Fruit fly (Drosophila melanogaster) whole organism, prepupa: ENCODE results near the gene arx.

Source experiments
- Blimp-1 ChIP-seq: fragments of 200-800 bp; sonication (Bioruptor generic); optimal IDR thresholded peaks from 3 replicates; lab custom pipeline; 2017; ENCODE audit warnings: missing biosample characterization, missing genetic modification characterization, mild to moderate bottlenecking, moderate library complexity, missing genetic modification reagents
- CG10631 ChIP-seq: fragments of 200-800 bp; sonication (Bioruptor generic); optimal IDR thresholded peaks from 2 replicates; lab custom pipeline; 2016; ENCODE audit warnings: missing biosample characterization, missing genetic modification characterization
- CG10669 ChIP-seq: fragments of 200-800 bp; sonication (Bioruptor generic); optimal IDR thresholded peaks from 3 replicates; lab custom pipeline; 2018; ENCODE audit warnings: missing biosample characterization, mild to moderate bottlenecking, missing genetic modification characterization, moderate library complexity
- CG11294 ChIP-seq: fragments of 200-800 bp; sonication (Bioruptor generic); IDR thresholded peaks from 2 replicates; pipeline ENCODE4 v1.3.6; 2022; ENCODE audit warnings: missing biosample characterization, missing genetic modification characterization
- CG11762 ChIP-seq: fragments of 200-800 bp; sonication (Bioruptor generic); optimal IDR thresholded peaks from 3 replicates; lab custom pipeline; 2016; ENCODE audit warnings: missing biosample characterization, missing genetic modification characterization; ENCODE audit not compliant: insufficient read depth
- CG11902 ChIP-seq: fragments of 200-800 bp; sonication (Bioruptor generic); optimal IDR thresholded peaks from 3 replicates; lab custom pipeline; 2016; ENCODE audit warnings: missing biosample characterization, missing genetic modification characterization
- CG15336 ChIP-seq: fragments of 200-800 bp; sonication (Bioruptor generic); IDR thresholded peaks from 2 replicates; pipeline ENCODE4 v1.3.6; 2022; ENCODE audit warnings: missing biosample characterization, missing genetic modification characterization
- CG1621 ChIP-seq: fragments of 200-800 bp; sonication (Bioruptor generic); optimal IDR thresholded peaks from 3 replicates; lab custom pipeline; 2018; ENCODE audit warnings: missing biosample characterization, mild to moderate bottlenecking, missing genetic modification characterization
- CG16779 ChIP-seq: fragments of 200-800 bp; sonication (Bioruptor generic); optimal IDR thresholded peaks from 3 replicates; lab custom pipeline; 2017; ENCODE audit warnings: missing biosample characterization, mild to moderate bottlenecking, missing genetic modification characterization
- CG3032 ChIP-seq: fragments of 200-800 bp; optimal IDR thresholded peaks from 2 replicates; lab custom pipeline; 2019; ENCODE audit warnings: missing biosample characterization, mild to moderate bottlenecking, missing genetic modification characterization, moderate library complexity
- CG32006 ChIP-seq: fragments of 200-800 bp; sonication (Bioruptor generic); optimal IDR thresholded peaks from 3 replicates; lab custom pipeline; 2017; ENCODE audit warnings: missing biosample characterization, mild to moderate bottlenecking, missing genetic modification characterization
- CG3919 ChIP-seq: fragments of 200-800 bp; sonication (Bioruptor generic); optimal IDR thresholded peaks from 3 replicates; lab custom pipeline; 2016; ENCODE audit warnings: missing biosample characterization, missing genetic modification characterization
- CG6163 ChIP-seq: fragments of 200-800 bp; sonication (Bioruptor generic); IDR thresholded peaks from 3 replicates; pipeline ENCODE4 v1.3.6; 2022; ENCODE audit warnings: missing biosample characterization, missing genetic modification characterization
- CG6792 ChIP-seq: fragments of 200-800 bp; sonication (Bioruptor generic); optimal IDR thresholded peaks from 3 replicates; lab custom pipeline; 2016; ENCODE audit warnings: missing biosample characterization, missing genetic modification characterization
- CG6854 ChIP-seq: fragments of 200-800 bp; sonication (Bioruptor generic); optimal IDR thresholded peaks from 2 replicates; lab custom pipeline; 2017; ENCODE audit warnings: missing biosample characterization, mild to moderate bottlenecking, missing genetic modification characterization
- CG7368 ChIP-seq: fragments of 200-800 bp; sonication (Bioruptor generic); optimal IDR thresholded peaks from 3 replicates; lab custom pipeline; 2016; ENCODE audit warnings: missing biosample characterization, missing genetic modification characterization
- CG8319 ChIP-seq: fragments of 200-800 bp; sonication (Bioruptor generic); optimal IDR thresholded peaks from 3 replicates; lab custom pipeline; 2016; ENCODE audit warnings: missing biosample characterization, missing genetic modification characterization
- CG9139 ChIP-seq: fragments of 200-800 bp; sonication (Bioruptor generic); optimal IDR thresholded peaks from 3 replicates; lab custom pipeline; 2017; ENCODE audit warnings: missing biosample characterization, mild to moderate bottlenecking, missing genetic modification characterization
- Eip75B ChIP-seq: fragments of 200-800 bp; sonication (Bioruptor generic); optimal IDR thresholded peaks from 3 replicates; lab custom pipeline; 2016; ENCODE audit warnings: missing biosample characterization, missing genetic modification characterization
- Eip93F ChIP-seq: fragments of 200-800 bp; sonication (Bioruptor generic); optimal IDR thresholded peaks from 2 replicates; lab custom pipeline; 2016; ENCODE audit warnings: missing biosample characterization, mild to moderate bottlenecking, missing genetic modification characterization
- OdsH ChIP-seq: fragments of 200-800 bp; sonication (Bioruptor generic); optimal IDR thresholded peaks from 3 replicates; lab custom pipeline; 2016; ENCODE audit warnings: missing biosample characterization, missing genetic modification characterization
- Smox ChIP-seq: fragments of 200-800 bp; sonication (Bioruptor generic); optimal IDR thresholded peaks from 3 replicates; lab custom pipeline; 2016; ENCODE audit warnings: missing biosample characterization, missing genetic modification characterization
- Sox102F ChIP-seq: fragments of 200-800 bp; sonication (Bioruptor generic); optimal IDR thresholded peaks from 2 replicates; lab custom pipeline; 2016; ENCODE audit warnings: missing biosample characterization, mild to moderate bottlenecking, missing genetic modification characterization
- Sox14 ChIP-seq: fragments of 200-800 bp; sonication (Bioruptor generic); optimal IDR thresholded peaks from 3 replicates; lab custom pipeline; 2016; ENCODE audit warnings: missing biosample characterization, missing genetic modification characterization
- achi ChIP-seq: fragments of 200-800 bp; sonication (Bioruptor generic); optimal IDR thresholded peaks from 3 replicates; lab custom pipeline; 2016; ENCODE audit warnings: missing biosample characterization, missing genetic modification characterization
- acj6 ChIP-seq: fragments of 200-800 bp; sonication (Bioruptor generic); optimal IDR thresholded peaks from 3 replicates; lab custom pipeline; 2016; ENCODE audit warnings: missing biosample characterization, missing genetic modification characterization
- cyc ChIP-seq: fragments of 200-800 bp; sonication (Bioruptor generic); optimal IDR thresholded peaks from 3 replicates; lab custom pipeline; 2016; ENCODE audit warnings: missing biosample characterization, missing genetic modification characterization
- dac ChIP-seq: fragments of 200-800 bp; sonication (Bioruptor generic); optimal IDR thresholded peaks from 2 replicates; lab custom pipeline; 2017; ENCODE audit warnings: missing biosample characterization, mild to moderate bottlenecking, missing genetic modification characterization
- eg ChIP-seq: fragments of 200-800 bp; sonication (Bioruptor generic); IDR thresholded peaks from 3 replicates; pipeline ENCODE4 v1.3.6; 2022; ENCODE audit warnings: missing biosample characterization, missing genetic modification characterization
- esn ChIP-seq: fragments of 200-800 bp; sonication (Bioruptor generic); optimal IDR thresholded peaks from 2 replicates; lab custom pipeline; 2016; ENCODE audit warnings: missing biosample characterization, mild to moderate bottlenecking, missing genetic modification characterization, moderate library complexity
- fd59A ChIP-seq: fragments of 200-800 bp; sonication (Bioruptor generic); optimal IDR thresholded peaks from 2 replicates; lab custom pipeline; 2017; ENCODE audit warnings: missing biosample characterization, mild to moderate bottlenecking, missing genetic modification characterization, missing genetic modification reagents
- fkh ChIP-seq: fragments of 200-800 bp; sonication (Bioruptor generic); optimal IDR thresholded peaks from 3 replicates; lab custom pipeline; 2017; ENCODE audit warnings: missing biosample characterization, mild to moderate bottlenecking, missing genetic modification characterization, moderate library complexity
- lz ChIP-seq: fragments of 200-800 bp; sonication (Bioruptor generic); optimal IDR thresholded peaks from 3 replicates; lab custom pipeline; 2016; ENCODE audit warnings: missing biosample characterization, missing genetic modification characterization
- net ChIP-seq: fragments of 200-800 bp; sonication (Bioruptor generic); optimal IDR thresholded peaks from 3 replicates; lab custom pipeline; 2016; ENCODE audit warnings: missing biosample characterization, missing genetic modification characterization
- salr ChIP-seq, 2 experiments: fragments of 200-800 bp; sonication (Bioruptor generic); optimal IDR thresholded peaks; 3 replicates each; lab custom pipeline; 2016 to 2018; ENCODE audit warnings: missing biosample characterization in 2 of 2, missing genetic modification characterization in 2 of 2, mild to moderate bottlenecking in 1 of 2
- spab ChIP-seq: fragments of 200-800 bp; sonication (Bioruptor generic); optimal IDR thresholded peaks from 2 replicates; lab custom pipeline; 2017; ENCODE audit warnings: missing biosample characterization, mild to moderate bottlenecking, missing genetic modification characterization, missing genetic modification reagents
- ss ChIP-seq, 2 experiments: fragments of 200-800 bp; sonication (Bioruptor generic); optimal IDR thresholded peaks; 2 replicates in 1 of 2; 3 replicates in 1 of 2; lab custom pipeline; 2017 to 2018; ENCODE audit warnings: mild to moderate bottlenecking in 2 of 2, missing biosample characterization in 2 of 2, missing genetic modification characterization in 2 of 2, moderate library complexity in 1 of 2
- svp ChIP-seq: fragments of 200-800 bp; sonication (Bioruptor generic); peaks from one replicate; lab custom pipeline; 2016; ENCODE audit warnings: missing biosample characterization, missing genetic modification characterization
- vri ChIP-seq: fragments of 200-800 bp; sonication (Bioruptor generic); optimal IDR thresholded peaks from 3 replicates; lab custom pipeline; 2016; ENCODE audit warnings: missing biosample characterization, mild to moderate bottlenecking, missing genetic modification characterization

The arx gene

DNA sequence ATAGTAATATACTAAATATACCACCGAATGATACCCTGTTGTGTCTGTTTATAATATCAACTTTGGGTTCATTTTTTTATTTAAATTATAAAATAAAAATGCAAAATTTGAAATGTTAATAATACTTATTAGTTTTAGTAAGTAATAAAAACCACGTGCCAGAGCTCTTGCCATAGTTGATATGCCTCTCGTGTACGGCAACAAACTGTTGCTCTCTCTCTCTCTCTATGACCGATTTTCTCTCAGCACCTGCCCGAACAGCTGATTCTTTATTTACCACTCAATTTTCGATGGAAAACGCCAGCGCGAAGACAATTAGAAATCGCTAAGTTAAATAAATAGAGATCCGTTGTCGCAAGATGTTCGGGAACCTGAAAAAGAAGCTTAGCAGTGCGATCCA is 33.8 kb downstream of the arx start, which contains the start of gene Dysb (continued):
- peak; percentile 83 for TF ChIP-seq acj6
- TF ChIP-seq Eip93F (GFP tag; lab: Kevin White, UChicago): peak; percentile 30
- TF ChIP-seq CG6163: peak; percentile 91
- TF ChIP-seq CG11294 (GFP tag; lab: Robert Waterston, UW): peak; percentile 76
- TF ChIP-seq dac (GFP tag; lab: Kevin White, UChicago): no peak
- peak; percentile 42 for TF ChIP-seq fd59A (GFP tag; lab: Kevin White, UChicago)
- TF ChIP-seq esn (GFP tag; lab: Kevin White, UChicago): peak; percentile 91
- TF ChIP-seq Sox14 (GFP tag; lab: Kevin White, UChicago): peak; percentile 73
- peak; percentile 75 for TF ChIP-seq Eip75B
- TF ChIP-seq CG9139 (GFP tag; lab: Kevin White, UChicago): no peak
- TF ChIP-seq Sox102F (GFP tag; lab: Kevin White, UChicago): peak; percentile 84
- peak; percentile 66 for TF ChIP-seq cyc (GFP tag; lab: Kevin White, UChicago)
- TF ChIP-seq CG15336: peak; percentile 93
- peak; percentile 75 for TF ChIP-seq CG10669 (GFP tag; lab: Kevin White, UChicago)
- peak; percentile 81 for TF ChIP-seq CG10631
- TF ChIP-seq ss (GFP tag; optimal IDR thresholded peaks at IDR 0.05; lab: Kevin White, UChicago): no peak
- TF ChIP-seq net (GFP tag; lab: Kevin White, UChicago): no peak
- TF ChIP-seq CG6792 (GFP tag; lab: Kevin White, UChicago): peak; percentile 74
- TF ChIP-seq CG11902 (GFP tag; lab: Kevin White, UChicago): peak; percentile 19
- TF ChIP-seq CG7368 (GFP tag; lab: Kevin White, UChicago): peak; percentile 76
- peak; percentile 6 for TF ChIP-seq CG11762
- peak; percentile 46 for TF ChIP-seq Blimp-1
- TF ChIP-seq CG3919: no peak
- TF ChIP-seq CG16779 (tag; lab: Kevin White, UChicago): no peak
- peak; percentile 73 for TF ChIP-seq lz
- no peak for TF ChIP-seq svp (GFP tag; lab: Kevin White, UChicago)

- TF ChIP-seq fkh (GFP tag; lab: Kevin White, UChicago): peak; percentile 83
- TF ChIP-seq achi (GFP tag; lab: Kevin White, UChicago): no peak
These were observed 35.6 kb downstream of the arx start, which contains the start of gene CG14074 for dm6 chr3L:18865447-18866367. Gene CG14074 (plus strand): TSS chr3L:18866225.

DNA sequence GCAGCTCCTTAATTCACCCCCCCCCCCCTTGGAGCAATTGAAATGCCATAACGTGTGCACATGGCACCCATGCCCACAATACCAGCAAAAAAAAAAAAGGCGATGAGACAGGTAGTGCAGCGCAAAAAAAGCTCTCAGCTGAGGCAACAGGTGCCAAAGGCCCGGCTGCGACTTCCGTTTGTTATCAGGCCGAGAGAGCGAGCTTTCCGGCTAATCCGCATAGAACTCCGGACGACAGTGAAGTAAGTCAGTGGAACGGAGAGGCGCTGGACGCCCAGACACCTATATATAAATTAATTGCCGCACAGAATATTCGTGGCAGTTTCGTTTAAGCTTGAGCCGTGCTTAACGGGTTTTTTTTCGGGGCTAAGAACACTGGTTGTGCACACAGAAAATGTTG is 38.0 kb downstream of the arx start, which contains the start of gene CG6865:
CG6865 (plus strand) TSS at position 321 of the 400 bp plus-strand sequence.
- peak; percentile 30 for TF ChIP-seq vri (GFP tag; lab: Kevin White, UChicago)
- TF ChIP-seq OdsH (GFP tag; lab: Kevin White, UChicago): no peak

DNA sequence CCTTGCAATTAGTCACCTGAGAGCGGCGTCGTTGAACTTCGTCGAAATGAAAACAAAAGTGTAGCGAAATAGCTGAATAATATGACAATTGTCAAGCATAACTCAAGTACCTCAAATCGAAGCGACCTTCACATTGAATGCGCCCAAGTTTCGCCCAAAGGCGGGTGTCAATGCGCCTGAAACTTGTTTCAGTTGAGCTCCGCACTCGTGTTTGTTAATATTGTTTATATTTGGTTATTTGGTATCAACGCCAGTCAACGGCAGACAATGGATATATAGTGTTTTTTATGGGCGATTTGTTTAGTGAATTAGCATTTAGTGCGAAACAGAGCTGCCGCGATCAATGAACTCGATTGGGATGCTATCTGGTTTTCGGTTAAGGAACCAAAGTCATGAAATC is 39.5 kb downstream of the arx start:
- TF ChIP-seq Sox102F (GFP tag; lab: Kevin White, UChicago) (no peak), Eip93F (GFP tag; lab: Kevin White, UChicago) (no peak), lz (no peak), spab (GFP tag; lab: Kevin White, UChicago) (no peak), CG11902 (GFP tag; lab: Kevin White, UChicago) (no peak), ss (GFP tag; optimal IDR thresholded peaks at IDR 0.05; lab: Kevin White, UChicago) (no peak), Eip75B (no peak), CG6163 (no peak)

dm6 chr3L:18860467-18860866 is 40.9 kb downstream of the arx start:
- no peak for TF ChIP-seq salr (GFP tag; optimal IDR thresholded peaks at IDR 0.05; lab: Kevin White, UChicago)
- no peak for TF ChIP-seq eg (GFP tag; lab: Robert Waterston, UW)
- no peak for TF ChIP-seq CG10631
- TF ChIP-seq CG7368 (GFP tag; lab: Kevin White, UChicago): no peak
- no peak for TF ChIP-seq dac (GFP tag; lab: Kevin White, UChicago)
- TF ChIP-seq CG3032: no peak
- no peak for TF ChIP-seq Eip75B
- TF ChIP-seq CG11902 (GFP tag; lab: Kevin White, UChicago): no peak
- no peak for TF ChIP-seq CG11762
- TF ChIP-seq cyc (GFP tag; lab: Kevin White, UChicago): no peak
- TF ChIP-seq Smox (GFP tag; lab: Kevin White, UChicago): no peak
- TF ChIP-seq net (GFP tag; lab: Kevin White, UChicago): no peak
- no peak for TF ChIP-seq OdsH (GFP tag; lab: Kevin White, UChicago)
- no peak for TF ChIP-seq CG6854 (GFP tag; lab: Kevin White, UChicago)
- TF ChIP-seq CG8319: no peak
- no peak for TF ChIP-seq CG1621
- no peak for TF ChIP-seq CG9139 (GFP tag; lab: Kevin White, UChicago)
- no peak for TF ChIP-seq CG32006 (GFP tag; lab: Kevin White, UChicago)
